Worm (Caenorhabditis elegans) whole organism, L2 larva: ENCODE results near the gene D1014.4.

Experiments used
- C34F6.9 ChIP-seq: fragments of 150-350 bp; optimal IDR thresholded peaks from 2 replicates; lab custom pipeline; 2014; ENCODE audit warnings: missing biosample characterization, missing genetic modification characterization
- F13H6.1 ChIP-seq: sonication (generic microtip); optimal IDR thresholded peaks from 2 replicates; lab custom pipeline; 2016; ENCODE audit warnings: missing genetic modification characterization, missing compliant biosample characterization
- Y55F3AM.14 ChIP-seq: fragments of 200-800 bp; sonication (Bioruptor generic); optimal IDR thresholded peaks from 2 replicates; lab custom pipeline; 2018; ENCODE audit warnings: mild to moderate bottlenecking, missing genetic modification characterization, missing compliant biosample characterization
- ZK546.5 ChIP-seq: sonication (generic microtip); optimal IDR thresholded peaks from 2 replicates; lab custom pipeline; 2017; ENCODE audit warnings: missing biosample characterization, missing genetic modification characterization
- alr-1 ChIP-seq: fragments of 150-350 bp; optimal IDR thresholded peaks from 2 replicates; lab custom pipeline; 2014; ENCODE audit warnings: missing biosample characterization, missing genetic modification characterization
- aly-2 ChIP-seq: fragments of 150-350 bp; optimal IDR thresholded peaks from 2 replicates; lab custom pipeline; 2014; ENCODE audit warnings: missing biosample characterization, missing genetic modification characterization
- ama-1 ChIP-seq: fragments of 150-350 bp; optimal IDR thresholded peaks from 2 replicates; lab custom pipeline; 2018; ENCODE audit warnings: inconsistent platforms
- blmp-1 ChIP-seq: sonication (generic microtip); optimal IDR thresholded peaks from 2 replicates; lab custom pipeline; 2017; ENCODE audit warnings: missing genetic modification characterization, mild to moderate bottlenecking, missing compliant biosample characterization, antibody characterized with exemption, moderate library complexity; ENCODE audit not compliant: insufficient read depth
- ceh-16 ChIP-seq: fragments of 150-350 bp; optimal IDR thresholded peaks from 2 replicates; lab custom pipeline; 2014; ENCODE audit warnings: missing biosample characterization, missing genetic modification characterization
- ceh-82 ChIP-seq: fragments of 150-350 bp; optimal IDR thresholded peaks from 2 replicates; lab custom pipeline; 2014; ENCODE audit warnings: missing biosample characterization, missing genetic modification characterization
- dmd-4 ChIP-seq: sonication (generic microtip); optimal IDR thresholded peaks from 2 replicates; lab custom pipeline; 2017; ENCODE audit warnings: missing biosample characterization, missing genetic modification characterization
- fos-1 ChIP-seq: fragments of 150-350 bp; optimal IDR thresholded peaks from 2 replicates; lab custom pipeline; 2014; ENCODE audit warnings: missing biosample characterization, missing genetic modification characterization
- gmeb-1 ChIP-seq: fragments of 150-350 bp; optimal IDR thresholded peaks from 2 replicates; lab custom pipeline; 2014; ENCODE audit warnings: missing biosample characterization, missing genetic modification characterization
- lin-11 ChIP-seq: fragments of 150-350 bp; sonication (generic microtip); optimal IDR thresholded peaks from 2 replicates; lab custom pipeline; 2014; ENCODE audit warnings: missing biosample characterization, missing genetic modification characterization, inconsistent platforms, mixed read lengths
- lin-13 ChIP-seq: fragments of 150-350 bp; optimal IDR thresholded peaks from 2 replicates; lab custom pipeline; 2014; ENCODE audit warnings: missing biosample characterization, missing genetic modification reagents, missing genetic modification characterization
- lin-39 ChIP-seq: fragments of 150-350 bp; optimal IDR thresholded peaks from 2 replicates; lab custom pipeline; 2014; ENCODE audit warnings: missing biosample characterization, missing genetic modification reagents, missing genetic modification characterization
- lsy-2 ChIP-seq, 2 experiments: fragments of 150-350 bp in 1 of 2; sonication (generic microtip) in 1 of 2; optimal IDR thresholded peaks; 2 replicates each; lab custom pipeline; 2014 to 2017; ENCODE audit warnings: missing biosample characterization in 2 of 2, missing genetic modification characterization in 2 of 2
- mab-5 ChIP-seq: fragments of 150-350 bp; optimal IDR thresholded peaks from 2 replicates; lab custom pipeline; 2014; ENCODE audit warnings: missing biosample characterization, missing genetic modification characterization
- mbf-1 ChIP-seq: sonication (generic microtip); optimal IDR thresholded peaks from 2 replicates; lab custom pipeline; 2017; ENCODE audit warnings: missing biosample characterization, missing genetic modification characterization
- mdl-1 ChIP-seq, 2 experiments: fragments of 150-350 bp in 1 of 2; sonication (generic microtip) in 1 of 2; optimal IDR thresholded peaks; 2 replicates each; lab custom pipeline; 2017; ENCODE audit warnings: missing biosample characterization in 2 of 2, missing genetic modification characterization in 2 of 2
- nhr-10 ChIP-seq: sonication (generic microtip); optimal IDR thresholded peaks from 2 replicates; lab custom pipeline; 2017; ENCODE audit warnings: missing biosample characterization, missing genetic modification characterization
- nhr-11 ChIP-seq: fragments of 150-350 bp; optimal IDR thresholded peaks from 2 replicates; lab custom pipeline; 2014; ENCODE audit warnings: missing biosample characterization, missing genetic modification characterization
- nhr-12 ChIP-seq: fragments of 150-350 bp; optimal IDR thresholded peaks from 2 replicates; lab custom pipeline; 2014; ENCODE audit warnings: missing biosample characterization, missing genetic modification characterization
- nhr-23 ChIP-seq: fragments of 150-350 bp; optimal IDR thresholded peaks from 2 replicates; lab custom pipeline; 2014; ENCODE audit warnings: missing biosample characterization, missing genetic modification reagents, missing genetic modification characterization
- nhr-237 ChIP-seq: fragments of 150-350 bp; optimal IDR thresholded peaks from 2 replicates; lab custom pipeline; 2014; ENCODE audit warnings: missing biosample characterization, missing genetic modification characterization
- nhr-25 ChIP-seq: fragments of 150-350 bp; sonication (generic microtip); optimal IDR thresholded peaks from 3 replicates; lab custom pipeline; 2014; ENCODE audit warnings: missing biosample characterization, missing genetic modification characterization
- nhr-6 ChIP-seq: fragments of 150-350 bp; optimal IDR thresholded peaks from 2 replicates; lab custom pipeline; 2014; ENCODE audit warnings: missing biosample characterization, missing genetic modification characterization
- nhr-77 ChIP-seq: fragments of 150-350 bp; optimal IDR thresholded peaks from 2 replicates; lab custom pipeline; 2014; ENCODE audit warnings: missing biosample characterization, missing genetic modification characterization
- peb-1 ChIP-seq: fragments of 150-350 bp; optimal IDR thresholded peaks from 2 replicates; lab custom pipeline; 2014; ENCODE audit warnings: missing biosample characterization, missing genetic modification characterization
- sem-4 ChIP-seq: fragments of 150-350 bp; optimal IDR thresholded peaks from 2 replicates; lab custom pipeline; 2014; ENCODE audit warnings: missing biosample characterization, missing genetic modification reagents, missing genetic modification characterization
- skn-1 ChIP-seq: sonication (generic microtip); optimal IDR thresholded peaks from 2 replicates; lab custom pipeline; 2017; ENCODE audit warnings: missing biosample characterization, missing genetic modification characterization
- sma-3 ChIP-seq: sonication (generic microtip); optimal IDR thresholded peaks from 2 replicates; lab custom pipeline; 2016; ENCODE audit warnings: missing genetic modification reagents, missing genetic modification characterization, missing compliant biosample characterization
- sma-9 ChIP-seq, 2 experiments: fragments of 150-350 bp in 1 of 2; sonication (generic microtip) in 1 of 2; optimal IDR thresholded peaks; 2 replicates each; lab custom pipeline; 2014 to 2016; ENCODE audit warnings: missing genetic modification characterization in 2 of 2, mild to moderate bottlenecking in 1 of 2, missing biosample characterization in 1 of 2, missing compliant biosample characterization in 1 of 2, missing genetic modification reagents in 1 of 2, moderate library complexity in 1 of 2
- snpc-4 ChIP-seq: fragments of 150-350 bp; optimal IDR thresholded peaks from 2 replicates; lab custom pipeline; 2014; ENCODE audit warnings: missing biosample characterization, missing genetic modification characterization
- unc-39 ChIP-seq: fragments of 150-350 bp; optimal IDR thresholded peaks from 2 replicates; lab custom pipeline; 2014; ENCODE audit warnings: missing biosample characterization, missing genetic modification characterization
- unc-55 ChIP-seq: fragments of 150-350 bp; sonication (generic microtip); optimal IDR thresholded peaks from 3 replicates; lab custom pipeline; 2014; ENCODE audit warnings: missing biosample characterization, missing genetic modification reagents, missing genetic modification characterization
- ztf-4 ChIP-seq: fragments of 150-350 bp; optimal IDR thresholded peaks from 2 replicates; lab custom pipeline; 2014; ENCODE audit warnings: missing biosample characterization, missing genetic modification characterization

Gene D1014.4

DNA sequence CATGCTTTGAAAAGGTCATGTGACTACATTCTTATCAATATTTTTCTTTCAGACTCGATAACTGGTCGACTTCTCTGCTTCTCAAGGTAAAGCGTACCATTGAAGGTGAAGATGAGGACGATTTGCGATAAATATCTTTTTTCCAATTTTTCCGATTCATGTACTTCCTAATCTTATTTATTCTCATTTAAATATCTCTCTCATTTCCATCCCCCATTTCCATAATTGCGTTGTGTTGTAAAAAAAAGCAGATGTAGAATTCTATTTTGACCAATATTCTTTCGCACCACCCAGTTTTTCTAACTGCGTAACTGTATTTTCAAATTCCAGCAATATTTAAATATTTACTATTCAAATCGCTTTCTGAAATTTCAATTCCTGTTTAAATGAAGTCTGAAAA is at the start of gene D1014.4:
D1014.4 (plus strand) TSS at position 301 of the 400 bp plus-strand sequence.
- no peak for TF ChIP-seq F13H6.1 (tag; lab: Kevin White, UChicago)
- no peak for TF ChIP-seq skn-1 (tag; lab: Kevin White, UChicago)
- no peak for TF ChIP-seq peb-1 (tag; lab: Kevin White, UChicago)
- no peak for TF ChIP-seq ztf-4 (tag; lab: Kevin White, UChicago)
- no peak for TF ChIP-seq lin-13 (GFP tag; lab: Kevin White, UChicago)
- TF ChIP-seq blmp-1 (tag; lab: Kevin White, UChicago) = no peak
- TF ChIP-seq nhr-25 (tag; lab: Kevin White, UChicago) = no peak
- no peak for TF ChIP-seq nhr-12 (tag; lab: Kevin White, UChicago)
- TF ChIP-seq ZK546.5 (tag; lab: Kevin White, UChicago) = no peak
- TF ChIP-seq fos-1 = no peak
- TF ChIP-seq mdl-1 (tag; optimal IDR thresholded peaks at IDR 0.05; lab: Kevin White, UChicago) = no peak
- no peak for TF ChIP-seq sem-4 (tag; lab: Kevin White, UChicago)
- TF ChIP-seq mab-5 (tag; lab: Kevin White, UChicago) = no peak
- no peak for TF ChIP-seq mbf-1 (tag; lab: Kevin White, UChicago)
- TF ChIP-seq nhr-10 (tag; lab: Kevin White, UChicago) = no peak
- no peak for TF ChIP-seq nhr-11 (tag; lab: Kevin White, UChicago)
- no peak for TF ChIP-seq unc-39 (tag; lab: Kevin White, UChicago)
- TF ChIP-seq unc-55 = no peak
- no peak for TF ChIP-seq ama-1 (lab: Kevin White, UChicago)

DNA sequence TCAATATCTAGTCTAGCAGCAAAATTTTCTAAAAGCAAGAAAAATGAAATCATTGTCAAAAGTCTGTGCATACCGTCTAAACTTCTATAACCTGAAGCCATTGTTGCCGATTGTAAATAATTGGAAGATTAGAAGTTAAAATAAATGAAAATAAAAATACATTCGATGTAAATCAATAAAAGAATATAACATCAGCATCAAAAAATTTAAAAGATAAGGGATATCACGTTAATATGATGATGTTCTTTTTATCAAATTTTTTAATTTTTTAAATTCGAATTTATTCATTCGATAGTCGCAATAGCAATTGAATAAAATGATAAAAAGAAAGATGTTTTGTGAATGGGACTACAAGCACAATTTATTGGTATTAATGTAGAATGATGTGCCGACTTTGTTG is 47.9 kb upstream of the D1014.4 start, which contains the start of gene C09H5.7:
C09H5.7 (minus strand) TSS at position 101 of the 400 bp plus-strand sequence.
- no peak for TF ChIP-seq snpc-4 (tag; lab: Kevin White, UChicago)
- no peak for TF ChIP-seq fos-1

DNA sequence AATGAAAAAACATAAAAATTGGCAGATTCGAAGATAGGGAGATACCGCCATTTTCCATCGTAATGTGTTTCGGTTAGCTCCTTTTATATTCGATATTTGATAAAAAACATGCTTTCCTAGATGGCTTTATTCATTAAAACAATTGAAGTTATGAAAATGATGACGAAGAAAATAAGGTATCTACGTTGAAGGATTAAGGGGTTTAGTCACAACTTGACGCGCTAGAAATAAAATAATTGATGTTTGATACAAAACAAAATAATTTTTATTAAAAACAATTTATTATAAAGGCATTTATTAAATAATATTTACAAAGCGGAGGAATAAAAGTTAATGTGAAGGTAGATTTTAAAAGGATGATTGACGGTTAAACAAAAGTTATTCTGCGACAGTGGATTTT is 42.4 kb upstream of the D1014.4 start, which contains the start of gene str-130:
str-130 (minus strand) TSS at position 101 of the 400 bp plus-strand sequence.
- TF ChIP-seq C34F6.9 (no peak), alr-1 (tag; lab: Kevin White, UChicago) (no peak)

- TF ChIP-seq snpc-4 (tag; lab: Kevin White, UChicago) (no peak), F13H6.1 (tag; lab: Kevin White, UChicago) (no peak), unc-55 (no peak), nhr-77 (tag; lab: Kevin White, UChicago) (no peak), nhr-23 (tag; lab: Kevin White, UChicago) (no peak), aly-2 (no peak)
Measured at ce11 chrV:8092385-8092784, 40.6 kb upstream of the D1014.4 start, which contains the start of gene str-129. Gene str-129 (minus strand): TSS chrV:8092485.

ce11 chrV:8095378-8095777 is 37.6 kb upstream of the D1014.4 start, which contains the start of gene str-146:
Gene str-146 (minus strand): TSS chrV:8095478.
- TF ChIP-seq aly-2 = no peak
- TF ChIP-seq skn-1 (tag; lab: Kevin White, UChicago) = no peak
- no peak for TF ChIP-seq gmeb-1 (tag; lab: Kevin White, UChicago)
- TF ChIP-seq nhr-25 (tag; lab: Kevin White, UChicago) = no peak
- no peak for TF ChIP-seq mab-5 (tag; lab: Kevin White, UChicago)
- no peak for TF ChIP-seq sma-3 (GFP tag; lab: Kevin White, UChicago)

DNA sequence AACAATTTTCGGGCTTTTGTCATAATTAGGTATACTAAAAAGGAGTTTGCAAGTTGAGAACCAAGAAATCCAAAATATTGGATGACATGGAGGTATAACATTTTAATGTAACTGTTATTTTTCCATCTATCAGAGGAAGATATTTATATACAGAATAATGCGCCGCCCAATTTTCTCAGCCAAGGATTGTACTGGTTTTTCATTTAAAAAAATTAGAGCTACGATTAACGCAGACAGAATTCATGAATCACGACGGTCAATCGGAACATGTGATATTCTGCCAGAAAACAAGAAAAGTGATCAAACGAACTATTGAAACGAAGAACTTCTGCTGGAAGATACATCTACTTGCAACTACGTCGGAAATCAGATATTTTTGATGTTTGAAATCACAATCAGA is 34.8 kb upstream of the D1014.4 start, which contains the start of gene str-145:
str-145 (minus strand) TSS at position 101 of the 400 bp plus-strand sequence.
- no peak for TF ChIP-seq dmd-4
- TF ChIP-seq mab-5 (tag; lab: Kevin White, UChicago) = no peak
- no peak for TF ChIP-seq Y55F3AM.14 (GFP tag; lab: Kevin White, UChicago)

DNA sequence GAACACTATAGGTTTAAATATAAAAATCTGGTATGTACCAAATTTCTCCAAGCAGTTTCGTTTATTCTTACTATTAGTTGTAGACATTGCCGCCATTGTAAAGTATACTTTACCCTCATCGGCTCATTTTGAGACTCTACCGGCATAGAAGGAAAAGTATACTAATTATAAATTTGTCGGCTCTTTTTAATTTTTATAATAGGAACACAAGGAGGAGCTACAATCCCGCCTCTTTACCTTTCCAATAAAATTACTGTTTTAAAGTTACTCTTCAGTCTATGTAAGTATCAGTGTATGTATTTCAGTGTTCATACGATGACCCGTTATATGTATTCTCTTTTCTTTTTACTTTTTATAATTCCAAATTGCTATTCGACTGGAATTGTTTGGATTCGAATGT is 33.7 kb upstream of the D1014.4 start, which contains the start of gene sdz-23:
sdz-23 (plus strand) TSS at position 301 of the 400 bp plus-strand sequence.
- no peak for TF ChIP-seq lin-11 (tag; lab: Kevin White, UChicago)
- TF ChIP-seq peb-1 (tag; lab: Kevin White, UChicago) = no peak
- no peak for TF ChIP-seq nhr-237 (tag; lab: Kevin White, UChicago)
- TF ChIP-seq unc-39 (tag; lab: Kevin White, UChicago) = no peak
- no peak for TF ChIP-seq ama-1 (lab: Kevin White, UChicago)
- no peak for TF ChIP-seq lsy-2 (tag; optimal IDR thresholded peaks at IDR 0.05; lab: Kevin White, UChicago)
- no peak for TF ChIP-seq alr-1 (tag; lab: Kevin White, UChicago)
- no peak for TF ChIP-seq nhr-23 (tag; lab: Kevin White, UChicago)
- no peak for TF ChIP-seq sma-9 (GFP tag; optimal IDR thresholded peaks at IDR 0.05; lab: Kevin White, UChicago)
- no peak for TF ChIP-seq sma-9 (tag; optimal IDR thresholded peaks at IDR 0.05; lab: Kevin White, UChicago)
- TF ChIP-seq fos-1 = no peak
- TF ChIP-seq sem-4 (tag; lab: Kevin White, UChicago) = no peak
- TF ChIP-seq ceh-16 (tag; lab: Kevin White, UChicago) = no peak
- no peak for TF ChIP-seq ceh-82
- TF ChIP-seq nhr-6 (tag; lab: Kevin White, UChicago) = no peak
- no peak for TF ChIP-seq lin-39
- no peak for TF ChIP-seq mdl-1 (tag; optimal IDR thresholded peaks at IDR 0.05; lab: Kevin White, UChicago)
- no peak for TF ChIP-seq nhr-77 (tag; lab: Kevin White, UChicago)
